Fruit fly (Drosophila melanogaster) whole organism, wandering third instar larva: ENCODE data around the gene Ir68b.

Experiments used
- Abd-B ChIP-seq: fragments of >200 bp; optimal IDR thresholded peaks from 2 replicates; lab custom pipeline; 2017; ENCODE audit warnings: missing biosample characterization, missing genetic modification characterization
- CG32264 ChIP-seq: fragments of 200-800 bp; sonication (Bioruptor generic); optimal IDR thresholded peaks from 2 replicates; lab custom pipeline; 2016; ENCODE audit warnings: missing biosample characterization, missing genetic modification characterization
- CG9705 ChIP-seq: fragments of 200-800 bp; sonication (Bioruptor generic); optimal IDR thresholded peaks from 2 replicates; lab custom pipeline; 2018; ENCODE audit warnings: missing biosample characterization, mild to moderate bottlenecking, missing genetic modification characterization
- Dif ChIP-seq: fragments of 200-275, 200-300 bp; sonication (Bioruptor generic); optimal IDR thresholded peaks from 2 replicates; lab custom pipeline; 2018; ENCODE audit warnings: missing biosample characterization, missing genetic modification characterization; ENCODE audit not compliant: partially characterized antibody
- HLH106 ChIP-seq: fragments of 200-800 bp; optimal IDR thresholded peaks from 3 replicates; lab custom pipeline; 2019; ENCODE audit warnings: missing biosample characterization, mild to moderate bottlenecking, missing genetic modification characterization, moderate library complexity
- Myc ChIP-seq: fragments of >200 bp; optimal IDR thresholded peaks from 2 replicates; lab custom pipeline; 2017
- N ChIP-seq: fragments of >200 bp; optimal IDR thresholded peaks from 2 replicates; lab custom pipeline; 2018; ENCODE audit warnings: missing biosample characterization, missing external identifiers, missing genetic modification characterization
- OdsH ChIP-seq: fragments of 200-800 bp; sonication (Bioruptor generic); optimal IDR thresholded peaks from 2 replicates; lab custom pipeline; 2016; ENCODE audit warnings: missing biosample characterization, mild to moderate bottlenecking, missing genetic modification characterization
- Rel ChIP-seq, 2 experiments: fragments of 200-800 bp; sonication (Bioruptor generic) in 1 of 2; optimal IDR thresholded peaks; 2 replicates in 1 of 2; 3 replicates in 1 of 2; lab custom pipeline; 2016 to 2019; ENCODE audit warnings: mild to moderate bottlenecking in 2 of 2, missing biosample characterization in 2 of 2, missing genetic modification characterization in 2 of 2, moderate library complexity in 1 of 2
- Sp1 ChIP-seq: fragments of 200-800 bp; sonication (Bioruptor generic); optimal IDR thresholded peaks from 3 replicates; lab custom pipeline; 2019; ENCODE audit warnings: missing biosample characterization, mild to moderate bottlenecking, missing genetic modification characterization, moderate library complexity
- br ChIP-seq: fragments of 200-800 bp; sonication (Bioruptor generic); optimal IDR thresholded peaks from 2 replicates; lab custom pipeline; 2016; ENCODE audit warnings: missing biosample characterization, missing genetic modification characterization
- brk ChIP-seq: fragments of 200-800 bp; sonication (Bioruptor generic); optimal IDR thresholded peaks from 2 replicates; lab custom pipeline; 2016; ENCODE audit warnings: missing biosample characterization, mild to moderate bottlenecking, missing genetic modification characterization
- dmrt93B ChIP-seq: fragments of 200-800 bp; sonication (Bioruptor generic); optimal IDR thresholded peaks from 2 replicates; lab custom pipeline; 2018; ENCODE audit warnings: missing biosample characterization, mild to moderate bottlenecking, missing genetic modification characterization
- ey ChIP-seq: fragments of 200-800 bp; sonication (Bioruptor generic); optimal IDR thresholded peaks from 2 replicates; lab custom pipeline; 2016; ENCODE audit warnings: missing biosample characterization, missing genetic modification characterization
- foxo ChIP-seq, 2 experiments: fragments of 200-800 bp; sonication (Bioruptor generic); optimal IDR thresholded peaks; 2 replicates in 1 of 2; 3 replicates in 1 of 2; lab custom pipeline; 2016 to 2017; ENCODE audit warnings: missing biosample characterization in 2 of 2, missing genetic modification characterization in 2 of 2
- fru ChIP-seq: fragments of 200-800 bp; sonication (Bioruptor generic); optimal IDR thresholded peaks from 3 replicates; lab custom pipeline; 2016; ENCODE audit warnings: missing biosample characterization, mild to moderate bottlenecking, missing genetic modification characterization
- h ChIP-seq: fragments of 200-800 bp; sonication (Bioruptor generic); optimal IDR thresholded peaks from 3 replicates; lab custom pipeline; 2016; ENCODE audit warnings: missing biosample characterization, mild to moderate bottlenecking, missing genetic modification characterization
- jim ChIP-seq: fragments of 175-275, 200-325 bp; sonication (Bioruptor generic); optimal IDR thresholded peaks from 2 replicates; lab custom pipeline; 2016; ENCODE audit warnings: missing biosample characterization, mild to moderate bottlenecking, missing genetic modification characterization
- pan ChIP-seq: fragments of >200 bp; optimal IDR thresholded peaks from 2 replicates; lab custom pipeline; 2017
- psq ChIP-seq: fragments of 200-800 bp; sonication (Bioruptor generic); optimal IDR thresholded peaks from 3 replicates; lab custom pipeline; 2017; ENCODE audit warnings: missing biosample characterization, mild to moderate bottlenecking, missing genetic modification characterization, moderate library complexity
- rgr ChIP-seq: fragments of 200-800 bp; sonication (Bioruptor generic); optimal IDR thresholded peaks from 3 replicates; lab custom pipeline; 2016; ENCODE audit warnings: missing biosample characterization, mild to moderate bottlenecking, missing genetic modification characterization
- sv ChIP-seq: fragments of 200-800 bp; sonication (Bioruptor generic); optimal IDR thresholded peaks from 3 replicates; lab custom pipeline; 2016; ENCODE audit warnings: missing biosample characterization, missing genetic modification characterization
- tai ChIP-seq: sonication (Bioruptor generic); optimal IDR thresholded peaks from 2 replicates; lab custom pipeline; 2016; ENCODE audit warnings: missing biosample characterization, missing genetic modification characterization
- usp ChIP-seq: fragments of >200 bp; optimal IDR thresholded peaks from 2 replicates; lab custom pipeline; 2017; ENCODE audit warnings: missing biosample characterization, missing genetic modification characterization
- woc ChIP-seq: sonication (Bioruptor generic); optimal IDR thresholded peaks from 2 replicates; lab custom pipeline; 2016; ENCODE audit warnings: missing biosample characterization, mild to moderate bottlenecking, missing genetic modification characterization

Gene Ir68b

dm6 chr3L:12090898-12091685 lies 36.1 kb downstream of the Ir68b start:
- TF ChIP-seq tai (GFP tag; lab: Kevin White, UChicago) = peak; percentile 39
- TF ChIP-seq HLH106 (tag; lab: Kevin White, UChicago) = peak; percentile 38
- peak in 1 of 2 experiments; percentile 13 for TF ChIP-seq foxo (GFP tag; optimal IDR thresholded peaks at IDR 0.05; lab: Kevin White, UChicago)
- no peak for TF ChIP-seq Abd-B (GFP tag; lab: Kevin White, UChicago)
- peak; percentile 56 for TF ChIP-seq sv (GFP tag; lab: Kevin White, UChicago)
- no peak for TF ChIP-seq woc (GFP tag; lab: Kevin White, UChicago)
- no peak for TF ChIP-seq Rel (GFP tag; optimal IDR thresholded peaks at IDR 0.05; lab: Kevin White, UChicago)
- peak; percentile 44 for TF ChIP-seq Rel (tag; optimal IDR thresholded peaks at IDR 0.05; lab: Kevin White, UChicago)
- no peak for TF ChIP-seq brk (GFP tag; lab: Kevin White, UChicago)
- TF ChIP-seq pan = no peak
- TF ChIP-seq br = no peak
- no peak for TF ChIP-seq Myc (lab: Kevin White, UChicago)
- TF ChIP-seq rgr (GFP tag; lab: Kevin White, UChicago) = peak; percentile 7

dm6 chr3L:12090184-12090897 lies 36.9 kb downstream of the Ir68b start:
- TF ChIP-seq Dif (GFP tag; lab: Kevin White, UChicago) = no peak
- TF ChIP-seq foxo (GFP tag; optimal IDR thresholded peaks at IDR 0.05; lab: Kevin White, UChicago) = peak in 1 of 2 experiments; percentile 23
- peak; percentile 33 for TF ChIP-seq dmrt93B (GFP tag; lab: Kevin White, UChicago)
- peak; percentile 90 for TF ChIP-seq psq (GFP tag; lab: Kevin White, UChicago)
- peak; percentile 9 for TF ChIP-seq OdsH (GFP tag; lab: Kevin White, UChicago)
- TF ChIP-seq Abd-B (GFP tag; lab: Kevin White, UChicago) = no peak
- TF ChIP-seq woc (GFP tag; lab: Kevin White, UChicago) = peak; percentile 3
- TF ChIP-seq Sp1 (GFP tag; lab: Kevin White, UChicago) = peak; percentile 49
- TF ChIP-seq fru (GFP tag; lab: Kevin White, UChicago) = peak; percentile 4
- peak; percentile 38 for TF ChIP-seq HLH106 (tag; lab: Kevin White, UChicago)
- peak; percentile 16 for TF ChIP-seq ey (GFP tag; lab: Kevin White, UChicago)
- peak; percentile 25 for TF ChIP-seq h (GFP tag; lab: Kevin White, UChicago)
- no peak for TF ChIP-seq Rel (GFP tag; optimal IDR thresholded peaks at IDR 0.05; lab: Kevin White, UChicago)
- TF ChIP-seq Rel (tag; optimal IDR thresholded peaks at IDR 0.05; lab: Kevin White, UChicago) = peak; percentile 89
- TF ChIP-seq CG9705 (GFP tag; lab: Kevin White, UChicago) = no peak
- TF ChIP-seq rgr (GFP tag; lab: Kevin White, UChicago) = peak; percentile 25
- no peak for TF ChIP-seq tai (GFP tag; lab: Kevin White, UChicago)
- TF ChIP-seq, all 38 proteins: peak for 12

dm6 chr3L:12088326-12088725 lies 38.9 kb downstream of the Ir68b start, which contains the start of gene CG17154:
TSS of gene CG17154 (plus strand) at chr3L:12088626.
- TF ChIP-seq usp (GFP tag; lab: Kevin White, UChicago) (no peak), N (GFP tag; lab: Kevin White, UChicago) (no peak), Rel (GFP tag; optimal IDR thresholded peaks at IDR 0.05; lab: Kevin White, UChicago) (no peak), Rel (tag; optimal IDR thresholded peaks at IDR 0.05; lab: Kevin White, UChicago) (no peak)

- TF ChIP-seq jim (GFP tag; lab: Kevin White, UChicago) (no peak), foxo (GFP tag; optimal IDR thresholded peaks at IDR 0.05; lab: Kevin White, UChicago) (no peak), brk (GFP tag; lab: Kevin White, UChicago) (no peak), CG32264 (no peak), Abd-B (GFP tag; lab: Kevin White, UChicago) (no peak), HLH106 (tag; lab: Kevin White, UChicago) (no peak), usp (GFP tag; lab: Kevin White, UChicago) (no peak), OdsH (GFP tag; lab: Kevin White, UChicago) (no peak), h (GFP tag; lab: Kevin White, UChicago) (no peak), psq (GFP tag; lab: Kevin White, UChicago) (no peak), ey (GFP tag; lab: Kevin White, UChicago) (no peak)
Measured at dm6 chr3L:12085691-12086078, 41.5 kb downstream of the Ir68b start.
